Worm (Caenorhabditis elegans): ENCODE results near the gene C12D8.13.

DNA sequence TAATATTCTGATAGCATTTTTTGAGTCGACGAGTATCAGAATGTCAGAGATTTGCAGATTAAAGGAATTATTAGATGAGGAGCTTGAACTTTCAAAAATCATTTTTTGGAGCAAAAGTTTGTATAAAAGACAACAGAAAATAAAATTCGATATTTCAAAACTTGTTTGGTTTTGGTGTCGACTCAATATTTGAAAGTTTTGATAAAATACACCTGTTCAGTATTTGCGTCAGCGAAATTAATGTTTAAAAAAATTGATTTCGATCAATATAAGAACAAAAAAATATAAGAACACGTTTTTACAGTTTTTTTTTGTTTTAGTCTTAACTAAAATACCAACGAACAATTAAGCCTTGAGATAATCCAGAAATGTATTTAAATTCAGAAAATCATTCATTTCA, at the start of gene C12D8.13:
- TF ChIP-seq ztf-23 (GFP tag; IDR thresholded peaks at IDR 0.05) = no peak
- no peak for TF ChIP-seq ztf-29 (GFP tag; IDR thresholded peaks at IDR 0.05)
- no peak for TF ChIP-seq ref-1 (GFP tag; conservative IDR thresholded peaks at IDR 0.05)
